Fruit fly (Drosophila melanogaster) whole organism, embryonic: ENCODE results near the gene Sec13.

Source experiments
- Antp ChIP-seq: fragments of 200-800 bp; sonication (Bioruptor generic); optimal IDR thresholded peaks from 3 replicates; lab custom pipeline; 2016; ENCODE audit warnings: missing biosample characterization, missing genetic modification characterization
- Atf6 ChIP-seq: fragments of 200-800 bp; sonication (Bioruptor generic); IDR thresholded peaks from 2 replicates; pipeline ENCODE4 v1.3.6; 2022; ENCODE audit warnings: missing biosample characterization, missing genetic modification characterization
- BtbVII ChIP-seq: fragments of 200-800 bp; sonication (Bioruptor generic); optimal IDR thresholded peaks from 3 replicates; lab custom pipeline; 2017; ENCODE audit warnings: missing biosample characterization, mild to moderate bottlenecking, missing genetic modification characterization
- CG1024 ChIP-seq: fragments of 200-800 bp; sonication (Bioruptor generic); IDR thresholded peaks from 2 replicates; pipeline ENCODE4 v1.3.6; 2022; ENCODE audit warnings: missing biosample characterization, missing genetic modification characterization
- CG10366 ChIP-seq: fragments of 200-800 bp; sonication (Bioruptor generic); IDR thresholded peaks from 2 replicates; pipeline ENCODE4 v1.3.6; 2022; ENCODE audit warnings: missing biosample characterization, missing genetic modification characterization
- CG10654 ChIP-seq: fragments of 200-800 bp; sonication (Bioruptor generic); optimal IDR thresholded peaks from 2 replicates; lab custom pipeline; 2016; ENCODE audit warnings: missing biosample characterization, missing genetic modification characterization
- CG11247 ChIP-seq: fragments of 200-800 bp; sonication (Bioruptor generic); IDR thresholded peaks from 2 replicates; pipeline ENCODE4 v1.3.6; 2022; ENCODE audit warnings: missing biosample characterization, missing genetic modification characterization
- CG13424 ChIP-seq: fragments of 200-800 bp; sonication (Bioruptor generic); optimal IDR thresholded peaks from 2 replicates; lab custom pipeline; 2019; ENCODE audit warnings: missing biosample characterization, mild to moderate bottlenecking, missing genetic modification characterization, moderate library complexity
- CG15514 ChIP-seq: fragments of 200-800 bp; sonication (Bioruptor generic); optimal IDR thresholded peaks from 3 replicates; lab custom pipeline; 2017; ENCODE audit warnings: missing biosample characterization, missing genetic modification characterization, mild to moderate bottlenecking, moderate library complexity, missing genetic modification reagents
- CG15696 ChIP-seq: fragments of 200-800 bp; sonication (Bioruptor generic); optimal IDR thresholded peaks from 2 replicates; lab custom pipeline; 2019; ENCODE audit warnings: missing biosample characterization, mild to moderate bottlenecking, missing genetic modification characterization, moderate library complexity
- CG1602 ChIP-seq: fragments of 200-800 bp; sonication (Bioruptor generic); optimal IDR thresholded peaks from 3 replicates; lab custom pipeline; 2016; ENCODE audit warnings: missing biosample characterization, missing genetic modification characterization
- CG2712 ChIP-seq: fragments of 200-800 bp; optimal IDR thresholded peaks from 3 replicates; lab custom pipeline; 2019; ENCODE audit warnings: missing biosample characterization, mild to moderate bottlenecking, missing genetic modification characterization, moderate library complexity
- CG31224 ChIP-seq: fragments of 200-800 bp; sonication (Bioruptor generic); IDR thresholded peaks from 2 replicates; pipeline ENCODE4 v1.3.6; 2022; ENCODE audit warnings: missing biosample characterization, missing genetic modification characterization
- CG4730 ChIP-seq: fragments of 200-800 bp; sonication (Bioruptor generic); IDR thresholded peaks from 2 replicates; pipeline ENCODE4 v1.3.6; 2022; ENCODE audit warnings: missing biosample characterization, missing genetic modification characterization
- CG6272 ChIP-seq: fragments of 200-800 bp; sonication (Bioruptor generic); IDR thresholded peaks from 2 replicates; pipeline ENCODE4 v1.3.6; 2022; ENCODE audit warnings: missing biosample characterization, missing genetic modification characterization
- CG6791 ChIP-seq: fragments of 200-800 bp; sonication (Bioruptor generic); IDR thresholded peaks from 3 replicates; pipeline ENCODE4 v1.3.6; 2022; ENCODE audit warnings: missing biosample characterization, missing genetic modification characterization; ENCODE audit not compliant: partially characterized antibody
- CG7839 ChIP-seq: fragments of 200-800 bp; sonication (Bioruptor generic); optimal IDR thresholded peaks from 3 replicates; lab custom pipeline; 2018; ENCODE audit warnings: missing biosample characterization, mild to moderate bottlenecking, missing genetic modification characterization, moderate library complexity
- CG8388 ChIP-seq: fragments of 200-800 bp; sonication (Bioruptor generic); optimal IDR thresholded peaks from 2 replicates; lab custom pipeline; 2019; ENCODE audit warnings: missing biosample characterization, mild to moderate bottlenecking, missing genetic modification characterization, moderate library complexity
- CG8765 ChIP-seq: fragments of 200-800 bp; sonication (Bioruptor generic); IDR thresholded peaks from 2 replicates; pipeline ENCODE4 v1.3.6; 2022; ENCODE audit warnings: missing biosample characterization, missing genetic modification characterization
- CG9727 ChIP-seq: fragments of 200-800 bp; sonication (Bioruptor generic); optimal IDR thresholded peaks from 3 replicates; lab custom pipeline; 2017; ENCODE audit warnings: missing biosample characterization, mild to moderate bottlenecking, missing genetic modification characterization
- D ChIP-seq, 2 experiments: fragments of 200-800 bp in 1 of 2; fragments of >200 bp in 1 of 2; sonication (Bioruptor generic) in 1 of 2; optimal IDR thresholded peaks; 2 replicates in 1 of 2; 3 replicates in 1 of 2; lab custom pipeline; 2017; ENCODE audit warnings: mild to moderate bottlenecking in 1 of 2, missing biosample characterization in 1 of 2, missing genetic modification characterization in 1 of 2, missing genetic modification reagents in 1 of 2
- Deaf1 ChIP-seq: fragments of 200-800 bp; optimal IDR thresholded peaks from 3 replicates; lab custom pipeline; 2019; ENCODE audit warnings: missing biosample characterization, mild to moderate bottlenecking, missing genetic modification characterization, moderate library complexity
- Lim3 ChIP-seq: fragments of 200-800 bp; sonication (Bioruptor generic); IDR thresholded peaks from 2 replicates; pipeline ENCODE4 v1.3.6; 2022; ENCODE audit warnings: missing biosample characterization, missing genetic modification characterization
- Med ChIP-seq: fragments of 200-800 bp; sonication (Bioruptor generic); peaks from one replicate; lab custom pipeline; 2016; ENCODE audit warnings: missing biosample characterization, missing genetic modification characterization, mild to moderate bottlenecking, inconsistent platforms, moderate library complexity
- NC2β ChIP-seq: fragments of 200-800 bp; sonication (Bioruptor generic); optimal IDR thresholded peaks from 2 replicates; lab custom pipeline; 2016; ENCODE audit warnings: missing biosample characterization, missing genetic modification characterization
- Opbp ChIP-seq: fragments of 200-800 bp; sonication (Bioruptor generic); IDR thresholded peaks from 3 replicates; pipeline ENCODE4 v1.3.6; 2022; ENCODE audit warnings: missing biosample characterization, missing genetic modification characterization; ENCODE audit not compliant: partially characterized antibody
- Ravus ChIP-seq: fragments of 200-800 bp; sonication (Bioruptor generic); IDR thresholded peaks from 2 replicates; pipeline ENCODE4 v1.3.6; 2022; ENCODE audit warnings: missing biosample characterization, missing genetic modification characterization
- Ssrp ChIP-seq: fragments of 200-800 bp; sonication (Bioruptor generic); optimal IDR thresholded peaks from 2 replicates; lab custom pipeline; 2018; ENCODE audit warnings: missing biosample characterization, mild to moderate bottlenecking, missing genetic modification characterization, moderate library complexity
- al ChIP-seq: fragments of 200-800 bp; sonication (Bioruptor generic); IDR thresholded peaks from 2 replicates; pipeline ENCODE4 v1.3.6; 2022; ENCODE audit warnings: missing biosample characterization, missing genetic modification characterization
- az2 ChIP-seq: fragments of 200-800 bp; sonication (Bioruptor generic); optimal IDR thresholded peaks from 3 replicates; lab custom pipeline; 2016; ENCODE audit warnings: missing biosample characterization, missing genetic modification characterization
- bab2 ChIP-seq: fragments of 200-800 bp; sonication (Bioruptor generic); optimal IDR thresholded peaks from 2 replicates; lab custom pipeline; 2016; ENCODE audit warnings: missing biosample characterization, missing genetic modification characterization
- bsh ChIP-seq, 2 experiments: fragments of 200-800 bp; sonication (Bioruptor generic); optimal IDR thresholded peaks; 2 replicates each; lab custom pipeline; 2017 to 2018; ENCODE audit warnings: mild to moderate bottlenecking in 2 of 2, missing biosample characterization in 2 of 2, missing genetic modification characterization in 2 of 2, moderate library complexity in 1 of 2
- disco-r ChIP-seq: fragments of 200-800 bp; sonication (Bioruptor generic); optimal IDR thresholded peaks from 2 replicates; lab custom pipeline; 2016; ENCODE audit warnings: missing biosample characterization, missing genetic modification characterization
- esg ChIP-seq: fragments of 200-800 bp; sonication (Bioruptor generic); conservative IDR thresholded peaks from 2 replicates; pipeline ENCODE4 v1.3.6; 2022; ENCODE audit warnings: missing biosample characterization, missing genetic modification characterization
- gem ChIP-seq: fragments of 200-800 bp; sonication (Bioruptor generic); optimal IDR thresholded peaks from 2 replicates; lab custom pipeline; 2019; ENCODE audit warnings: missing biosample characterization, mild to moderate bottlenecking, missing genetic modification characterization, moderate library complexity
- grn ChIP-seq: fragments of 200-800 bp; sonication (Bioruptor generic); optimal IDR thresholded peaks from 3 replicates; lab custom pipeline; 2017; ENCODE audit warnings: missing biosample characterization, missing genetic modification characterization
- h ChIP-seq: fragments of >200 bp; optimal IDR thresholded peaks from 2 replicates; lab custom pipeline; 2017
- hbn ChIP-seq: fragments of 200-800 bp; sonication (Bioruptor generic); IDR thresholded peaks from 2 replicates; pipeline ENCODE4 v1.3.6; 2022; ENCODE audit warnings: missing biosample characterization, missing genetic modification characterization; ENCODE audit not compliant: partially characterized antibody
- lilli ChIP-seq: fragments of 200-800 bp; sonication (Bioruptor generic); optimal IDR thresholded peaks from 3 replicates; lab custom pipeline; 2016; ENCODE audit warnings: missing biosample characterization, missing genetic modification characterization
- maf-S ChIP-seq: fragments of 200-800 bp; sonication (Bioruptor generic); optimal IDR thresholded peaks from 2 replicates; lab custom pipeline; 2016; ENCODE audit warnings: missing biosample characterization, missing genetic modification characterization
- pho ChIP-seq: fragments of 200-800 bp; sonication (Bioruptor generic); optimal IDR thresholded peaks from 2 replicates; lab custom pipeline; 2016; ENCODE audit warnings: missing biosample characterization, missing genetic modification characterization
- psq ChIP-seq: fragments of 200-800 bp; sonication (Bioruptor generic); optimal IDR thresholded peaks from 2 replicates; lab custom pipeline; 2017; ENCODE audit warnings: missing biosample characterization, missing genetic modification characterization
- ranshi ChIP-seq: fragments of 200-800 bp; sonication (Bioruptor generic); IDR thresholded peaks from 2 replicates; pipeline ENCODE4 v1.3.6; 2022; ENCODE audit warnings: missing biosample characterization, missing genetic modification characterization
- run ChIP-seq: fragments of 200-800 bp; sonication (Bioruptor generic); optimal IDR thresholded peaks from 3 replicates; lab custom pipeline; 2018; ENCODE audit warnings: missing biosample characterization, mild to moderate bottlenecking, missing genetic modification characterization
- sens ChIP-seq: fragments of 200-800 bp; sonication (Bioruptor generic); peaks from one replicate; lab custom pipeline; 2016; ENCODE audit warnings: missing biosample characterization, missing genetic modification characterization
- shn ChIP-seq: fragments of 200-800 bp; sonication (Bioruptor generic); optimal IDR thresholded peaks from 3 replicates; lab custom pipeline; 2016; ENCODE audit warnings: missing biosample characterization, missing genetic modification characterization
- sisA ChIP-seq: fragments of 200-800 bp; sonication (Bioruptor generic); IDR thresholded peaks from 2 replicates; pipeline ENCODE4 v1.3.6; 2022; ENCODE audit warnings: missing biosample characterization, missing genetic modification characterization
- stwl ChIP-seq: fragments of 200-800 bp; sonication (Bioruptor generic); optimal IDR thresholded peaks from 3 replicates; lab custom pipeline; 2018; ENCODE audit warnings: missing biosample characterization, mild to moderate bottlenecking, missing genetic modification characterization, moderate library complexity
- tap ChIP-seq: fragments of 200-800 bp; optimal IDR thresholded peaks from 3 replicates; lab custom pipeline; 2019; ENCODE audit warnings: missing biosample characterization, mild to moderate bottlenecking, missing genetic modification characterization, moderate library complexity
- zen ChIP-seq: fragments of 200-800 bp; sonication (Bioruptor generic); optimal IDR thresholded peaks from 3 replicates; lab custom pipeline; 2018; ENCODE audit warnings: missing biosample characterization, mild to moderate bottlenecking, missing genetic modification characterization, moderate library complexity

The Sec13 gene

DNA sequence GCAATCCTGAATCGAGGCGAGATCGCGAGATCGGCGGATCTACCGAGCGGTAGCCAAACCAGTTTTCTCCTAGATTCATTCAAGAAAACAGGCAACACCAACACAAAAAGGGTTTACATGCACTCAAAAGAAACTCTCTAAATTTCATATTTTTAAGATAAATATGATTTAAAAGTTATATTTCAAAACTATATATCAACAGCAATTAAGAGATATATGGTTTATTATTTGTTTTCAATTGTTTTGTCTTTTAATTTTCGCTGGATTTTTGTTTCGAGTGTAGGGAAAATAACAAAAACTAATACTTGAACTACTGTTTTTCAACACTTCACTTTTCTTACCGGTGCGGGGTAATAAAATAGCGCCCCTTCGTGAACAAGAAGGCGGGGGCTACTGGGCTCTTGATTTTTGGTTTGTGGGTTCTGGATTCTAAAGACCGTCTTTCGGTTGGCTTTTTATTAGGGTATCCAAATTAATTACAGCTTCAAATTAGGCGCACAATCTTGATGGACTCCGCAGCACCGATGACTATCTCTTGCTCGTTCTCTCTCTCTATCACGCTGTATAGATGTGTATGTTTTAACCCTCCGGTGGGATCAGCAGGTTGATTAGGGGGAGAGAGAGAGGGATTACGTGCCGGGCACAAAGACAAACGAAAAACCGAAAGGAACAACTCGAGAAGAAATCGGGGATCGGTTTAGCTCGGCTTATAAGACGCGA lies 10.9 kb upstream of the Sec13 start (continued):
- TF ChIP-seq run (tag; lab: Kevin White, UChicago) (no peak), az2 (peak; percentile 34), stwl (tag; lab: Kevin White, UChicago) (peak; percentile 17), esg (no peak), Ssrp (tag; lab: Kevin White, UChicago) (peak; percentile 26), psq (no peak), disco-r (GFP tag; lab: Kevin White, UChicago) (no peak), sisA (no peak), h (no peak), bab2 (no peak), CG1602 (GFP tag; lab: Kevin White, UChicago) (peak; percentile 27), Deaf1 (tag; lab: Kevin White, UChicago) (peak; percentile 52), grn (GFP tag; lab: Kevin White, UChicago) (peak; percentile 96), ranshi (GFP tag; lab: Robert Waterston, UW) (peak; percentile 28; the same call in 1 of the 2 replicates), Med (peak; percentile 47), CG8388 (GFP tag; lab: Kevin White, UChicago) (peak; percentile 56), CG15696 (peak; percentile 82), gem (tag; lab: Kevin White, UChicago) (peak; percentile 76), tap (tag; lab: Kevin White, UChicago) (peak; percentile 4), D (optimal IDR thresholded peaks at IDR 0.05; lab: Kevin White, UChicago) (no peak), D (GFP tag; optimal IDR thresholded peaks at IDR 0.05; lab: Kevin White, UChicago) (peak; percentile 33), hbn (GFP tag; lab: Robert Waterston, UW) (no peak), CG15514 (GFP tag; lab: Kevin White, UChicago) (no peak), CG4730 (GFP tag; lab: Robert Waterston, UW) (no peak), bsh (GFP tag; optimal IDR thresholded peaks at IDR 0.05; lab: Kevin White, UChicago) (peak; percentile 26 to 63), NC2β (GFP tag; lab: Kevin White, UChicago) (peak; percentile 12), CG10654 (GFP tag; lab: Kevin White, UChicago) (no peak), sens (peak; percentile 88), CG1024 (GFP tag; lab: Robert Waterston, UW) (peak; percentile 13; the same call in 1 of the 2 replicates), CG8765 (GFP tag; lab: Robert Waterston, UW) (peak; percentile 9; the same call in 1 of the 2 replicates), CG7839 (tag; lab: Kevin White, UChicago) (peak; percentile 50), CG10366 (GFP tag; lab: Robert Waterston, UW) (no peak), lilli (peak; percentile 3), CG9727 (peak; percentile 80), Ravus (GFP tag; lab: Robert Waterston, UW) (no peak), al (no peak), BtbVII (no peak), CG13424 (peak; percentile 37), CG6791 (no peak), Opbp (GFP tag; lab: Robert Waterston, UW) (no peak), CG31224 (GFP tag; lab: Robert Waterston, UW) (no peak), Atf6 (GFP tag; lab: Robert Waterston, UW) (no peak; the same call in 1 of the 2 replicates), shn (GFP tag; lab: Kevin White, UChicago) (no peak), CG11247 (GFP tag; lab: Robert Waterston, UW) (no peak), maf-S (GFP tag; lab: Kevin White, UChicago) (no peak), CG2712 (tag; lab: Kevin White, UChicago) (peak; percentile 83), pho (GFP tag; lab: Kevin White, UChicago) (no peak), CG6272 (GFP tag; lab: Robert Waterston, UW) (no peak), Antp (GFP tag; lab: Kevin White, UChicago) (no peak), Lim3 (no peak), zen (tag; lab: Kevin White, UChicago) (peak; percentile 59)
